Worm (Caenorhabditis elegans): Measurements from ENCODE around the gene nop-1.

- TF ChIP-seq B0261.1 (tag; optimal IDR thresholded peaks at IDR 0.05) (no peak), mel-28 (tag; optimal IDR thresholded peaks at IDR 0.05; ENCODE audit: borderline replicate concordance) (no peak), unc-130 (GFP tag; optimal IDR thresholded peaks at IDR 0.05) (no peak), F52B5.7 (tag; optimal IDR thresholded peaks at IDR 0.05) (no peak), F23B12.7 (tag; optimal IDR thresholded peaks at IDR 0.05; ENCODE audit: insufficient read depth) (no peak), unc-62 (GFP tag; optimal IDR thresholded peaks at IDR 0.05) (no peak), pha-4 (tag; optimal IDR thresholded peaks at IDR 0.05) (no peak), snpc-1.1 (tag; optimal IDR thresholded peaks at IDR 0.05; ENCODE audit: insufficient read depth) (no peak), attf-3 (GFP tag; conservative IDR thresholded peaks at IDR 0.05) (no peak)
Measured at ce11 chrIII:5936992-5937391, 21.5 kb upstream of the nop-1 start, which contains the start of gene EGAP1.1.

Measured in whole organism, young adult.